Fruit fly (Drosophila melanogaster) whole organism, embryonic: Measurements from ENCODE around the gene TwdlW.

Experiments used
- Bdp1 ChIP-seq: fragments of 200-800 bp; sonication (Bioruptor generic); optimal IDR thresholded peaks from 3 replicates; lab custom pipeline; 2016; ENCODE audit warnings: missing biosample characterization, missing genetic modification characterization
- CG10274 ChIP-seq: fragments of 200-800 bp; sonication (Bioruptor generic); optimal IDR thresholded peaks from 3 replicates; lab custom pipeline; 2017; ENCODE audit warnings: missing biosample characterization, mild to moderate bottlenecking, missing genetic modification characterization
- CG14965 ChIP-seq: fragments of 200-800 bp; sonication (Bioruptor generic); optimal IDR thresholded peaks from 2 replicates; lab custom pipeline; 2016; ENCODE audit warnings: missing biosample characterization, missing genetic modification characterization, borderline replicate concordance
- CG15269 ChIP-seq: fragments of 200-800 bp; sonication (Bioruptor generic); optimal IDR thresholded peaks from 2 replicates; lab custom pipeline; 2018; ENCODE audit warnings: missing biosample characterization, mild to moderate bottlenecking, missing genetic modification characterization, moderate library complexity
- CG1647 ChIP-seq: fragments of 200-800 bp; sonication (Bioruptor generic); optimal IDR thresholded peaks from 3 replicates; lab custom pipeline; 2016; ENCODE audit warnings: missing biosample characterization, missing genetic modification characterization
- CG16779 ChIP-seq: fragments of 200-800 bp; sonication (Bioruptor generic); IDR thresholded peaks from 2 replicates; pipeline ENCODE4 v1.3.6; 2022; ENCODE audit warnings: missing biosample characterization, missing genetic modification characterization
- CG16815 ChIP-seq: fragments of 200-800 bp; sonication (Bioruptor generic); optimal IDR thresholded peaks from 3 replicates; lab custom pipeline; 2017; ENCODE audit warnings: missing biosample characterization, mild to moderate bottlenecking, missing genetic modification characterization
- CG17568 ChIP-seq: fragments of 200-800 bp; sonication (Bioruptor generic); optimal IDR thresholded peaks from 2 replicates; lab custom pipeline; 2018; ENCODE audit warnings: missing biosample characterization, mild to moderate bottlenecking, missing genetic modification characterization, moderate library complexity
- CG2116 ChIP-seq: fragments of 200-800 bp; sonication (Bioruptor generic); optimal IDR thresholded peaks from 3 replicates; lab custom pipeline; 2018; ENCODE audit warnings: missing biosample characterization, mild to moderate bottlenecking, missing genetic modification characterization
- CG3281 ChIP-seq: fragments of 200-800 bp; sonication (Bioruptor generic); optimal IDR thresholded peaks from 3 replicates; lab custom pipeline; 2017; ENCODE audit warnings: missing biosample characterization, mild to moderate bottlenecking, missing genetic modification characterization
- CG3407 ChIP-seq: fragments of 200-800 bp; sonication (Bioruptor generic); optimal IDR thresholded peaks from 2 replicates; lab custom pipeline; 2018; ENCODE audit warnings: missing biosample characterization, mild to moderate bottlenecking, missing genetic modification characterization
- CG34224 ChIP-seq: fragments of 200-800 bp; sonication (Bioruptor generic); IDR thresholded peaks from 3 replicates; pipeline ENCODE4 v1.3.6; 2022; ENCODE audit warnings: missing biosample characterization, missing genetic modification characterization; ENCODE audit not compliant: partially characterized antibody
- CG42726 ChIP-seq: fragments of 200-800 bp; sonication (Bioruptor generic); IDR thresholded peaks from 2 replicates; pipeline ENCODE4 v1.3.6; 2022; ENCODE audit warnings: missing biosample characterization, missing genetic modification characterization; ENCODE audit not compliant: partially characterized antibody
- CG4854 ChIP-seq: fragments of 200-800 bp; sonication (Bioruptor generic); optimal IDR thresholded peaks from 2 replicates; lab custom pipeline; 2016; ENCODE audit warnings: missing biosample characterization, missing genetic modification characterization, inconsistent platforms
- CG6272 ChIP-seq: fragments of 200-800 bp; sonication (Bioruptor generic); IDR thresholded peaks from 2 replicates; pipeline ENCODE4 v1.3.6; 2022; ENCODE audit warnings: missing biosample characterization, missing genetic modification characterization
- CG8359 ChIP-seq: fragments of 200-800 bp; sonication (Bioruptor generic); optimal IDR thresholded peaks from 2 replicates; lab custom pipeline; 2017; ENCODE audit warnings: missing biosample characterization, mild to moderate bottlenecking, missing genetic modification characterization, borderline replicate concordance
- Chrac-16 ChIP-seq: fragments of 200-800 bp; sonication (Bioruptor generic); optimal IDR thresholded peaks from 3 replicates; lab custom pipeline; 2016; ENCODE audit warnings: missing biosample characterization, missing genetic modification characterization
- D19B ChIP-seq: fragments of 200-800 bp; sonication (Bioruptor generic); optimal IDR thresholded peaks from 2 replicates; lab custom pipeline; 2017; ENCODE audit warnings: missing biosample characterization, mild to moderate bottlenecking, missing genetic modification characterization
- E2f2 ChIP-seq: fragments of 200-800 bp; sonication (Bioruptor generic); IDR thresholded peaks from 2 replicates; pipeline ENCODE4 v1.3.6; 2022; ENCODE audit warnings: missing biosample characterization, missing genetic modification characterization
- Ets65A ChIP-seq: fragments of 200-800 bp; sonication (Bioruptor generic); peaks from one replicate; lab custom pipeline; 2016; ENCODE audit warnings: missing biosample characterization, missing genetic modification characterization
- Lpt ChIP-seq: fragments of >200 bp; optimal IDR thresholded peaks from 2 replicates; lab custom pipeline; 2018; ENCODE audit warnings: missing biosample characterization, missing genetic modification characterization
- Max ChIP-seq: fragments of 200-800 bp; sonication (Bioruptor generic); optimal IDR thresholded peaks from 2 replicates; lab custom pipeline; 2016; ENCODE audit warnings: missing biosample characterization, mild to moderate bottlenecking, missing genetic modification characterization
- Med ChIP-seq: fragments of 200-800 bp; sonication (Bioruptor generic); peaks from one replicate; lab custom pipeline; 2016; ENCODE audit warnings: missing biosample characterization, missing genetic modification characterization, mild to moderate bottlenecking, inconsistent platforms, moderate library complexity
- bowl ChIP-seq: fragments of 200-800 bp; sonication (Bioruptor generic); IDR thresholded peaks from 2 replicates; pipeline ENCODE4 v1.3.6; 2022; ENCODE audit warnings: missing biosample characterization, missing genetic modification characterization
- cad ChIP-seq: fragments of >200 bp; optimal IDR thresholded peaks from 2 replicates; lab custom pipeline; 2017; ENCODE audit warnings: missing biosample characterization, missing genetic modification characterization
- chif ChIP-seq, 2 experiments: fragments of 200-800 bp; sonication (Bioruptor generic); optimal IDR thresholded peaks; 3 replicates each; lab custom pipeline; 2016; ENCODE audit warnings: missing biosample characterization in 2 of 2, missing genetic modification characterization in 2 of 2
- cwo ChIP-seq: fragments of 200-800 bp; sonication (Bioruptor generic); optimal IDR thresholded peaks from 3 replicates; lab custom pipeline; 2017; ENCODE audit warnings: missing biosample characterization, missing genetic modification characterization, mild to moderate bottlenecking, moderate library complexity, missing genetic modification reagents
- dm ChIP-seq: fragments of 200-800 bp; sonication (Bioruptor generic); optimal IDR thresholded peaks from 3 replicates; lab custom pipeline; 2016; ENCODE audit warnings: missing biosample characterization, missing genetic modification characterization
- fd96Cb ChIP-seq: fragments of 200-800 bp; sonication (Bioruptor generic); optimal IDR thresholded peaks from 2 replicates; lab custom pipeline; 2018; ENCODE audit warnings: missing biosample characterization, mild to moderate bottlenecking, missing genetic modification characterization, moderate library complexity
- gcm ChIP-seq: fragments of 200-800 bp; sonication (Bioruptor generic); optimal IDR thresholded peaks from 2 replicates; lab custom pipeline; 2019; ENCODE audit warnings: missing biosample characterization, mild to moderate bottlenecking, missing genetic modification characterization, moderate library complexity
- hb ChIP-seq: fragments of 200-800 bp; sonication (Bioruptor generic); IDR thresholded peaks from 3 replicates; pipeline ENCODE4 v1.3.6; 2022; ENCODE audit warnings: missing biosample characterization, missing genetic modification characterization; ENCODE audit not compliant: partially characterized antibody
- lbe ChIP-seq: fragments of 200-800 bp; sonication (Bioruptor generic); optimal IDR thresholded peaks from 2 replicates; lab custom pipeline; 2016; ENCODE audit warnings: missing biosample characterization, mild to moderate bottlenecking, missing genetic modification characterization
- lmd ChIP-seq: fragments of 200-800 bp; sonication (Bioruptor generic); IDR thresholded peaks from 2 replicates; pipeline ENCODE4 v1.3.6; 2022; ENCODE audit warnings: missing biosample characterization, missing genetic modification characterization
- lola ChIP-seq, 3 experiments: fragments of >200 bp in 2 of 3; fragments of 200-800 bp in 1 of 3; sonication (Bioruptor generic) in 1 of 3; optimal IDR thresholded peaks; 2 replicates each; lab custom pipeline; 2017 to 2019; ENCODE audit warnings: missing biosample characterization in 3 of 3, missing genetic modification characterization in 3 of 3, mild to moderate bottlenecking in 1 of 3, moderate library complexity in 1 of 3
- oc ChIP-seq: fragments of 200-800 bp; sonication (Bioruptor generic); optimal IDR thresholded peaks from 2 replicates; lab custom pipeline; 2018; ENCODE audit warnings: missing biosample characterization, mild to moderate bottlenecking, missing genetic modification characterization, moderate library complexity
- repo ChIP-seq: fragments of 200-800 bp; sonication (Bioruptor generic); optimal IDR thresholded peaks from 2 replicates; lab custom pipeline; 2016; ENCODE audit warnings: missing biosample characterization, missing genetic modification characterization
- sd ChIP-seq: fragments of 200-800 bp; sonication (Bioruptor generic); optimal IDR thresholded peaks from 3 replicates; lab custom pipeline; 2018; ENCODE audit warnings: missing biosample characterization, mild to moderate bottlenecking, missing genetic modification characterization, moderate library complexity
- ttk ChIP-seq: fragments of 200-800 bp; sonication (Bioruptor generic); IDR thresholded peaks from 2 replicates; pipeline ENCODE4 v2.1.2; 2022; ENCODE audit warnings: missing biosample characterization, missing genetic modification characterization
- z ChIP-seq: fragments of 200-800 bp; sonication (Bioruptor generic); IDR thresholded peaks from 3 replicates; pipeline ENCODE4 v1.3.6; 2022; ENCODE audit warnings: missing biosample characterization, missing genetic modification characterization

Gene TwdlW

dm6 chr3R:17127912-17128311 is 14.3 kb downstream of the TwdlW start, which contains the start of gene CG31265:
Gene CG31265, plus strand, starts transcription at chr3R:17128212.
- no peak for TF ChIP-seq CG6272
- no peak for TF ChIP-seq CG4854
- no peak for TF ChIP-seq E2f2 (GFP tag; lab: Robert Waterston, UW)
- TF ChIP-seq cad (GFP tag; lab: Kevin White, UChicago), result no peak
- TF ChIP-seq hb (GFP tag; lab: Robert Waterston, UW), result no peak
- TF ChIP-seq CG1647 (GFP tag; lab: Kevin White, UChicago), result no peak
- TF ChIP-seq CG17568 (GFP tag; lab: Kevin White, UChicago), result no peak
- no peak for TF ChIP-seq CG34224 (GFP tag; lab: Robert Waterston, UW)
- no peak for TF ChIP-seq lbe (GFP tag; lab: Kevin White, UChicago)
- no peak for TF ChIP-seq CG16815 (GFP tag; lab: Kevin White, UChicago)
- TF ChIP-seq oc (tag; lab: Kevin White, UChicago), result no peak
- no peak for TF ChIP-seq dm (GFP tag; lab: Kevin White, UChicago)
- TF ChIP-seq Bdp1 (GFP tag; lab: Kevin White, UChicago), result no peak
- TF ChIP-seq lmd (GFP tag; lab: Robert Waterston, UW), result no peak
- no peak for TF ChIP-seq CG10274 (GFP tag; lab: Kevin White, UChicago)

- TF ChIP-seq CG10274 (GFP tag; lab: Kevin White, UChicago), result no peak
- no peak for TF ChIP-seq bowl (GFP tag; lab: Robert Waterston, UW)
- TF ChIP-seq Lpt (GFP tag; lab: Kevin White, UChicago), result no peak
- no peak for TF ChIP-seq chif (GFP tag; optimal IDR thresholded peaks at IDR 0.05; lab: Kevin White, UChicago)
- no peak for TF ChIP-seq lola (GFP tag; optimal IDR thresholded peaks at IDR 0.05; lab: Kevin White, UChicago)
- no peak for TF ChIP-seq CG2116 (GFP tag; lab: Kevin White, UChicago)
- TF ChIP-seq Max, result no peak
- TF ChIP-seq CG14965 (GFP tag; lab: Kevin White, UChicago), result no peak
- TF ChIP-seq CG3281 (GFP tag; lab: Kevin White, UChicago), result no peak
- no peak for TF ChIP-seq Chrac-16 (GFP tag; lab: Kevin White, UChicago)
- no peak for TF ChIP-seq CG3407
- no peak for TF ChIP-seq CG42726 (GFP tag; lab: Robert Waterston, UW)
- TF ChIP-seq D19B (GFP tag; lab: Kevin White, UChicago), result no peak
- TF ChIP-seq ttk (GFP tag; lab: Robert Waterston, UW), result no peak
- TF ChIP-seq gcm (GFP tag; lab: Kevin White, UChicago), result no peak
- no peak for TF ChIP-seq repo
- no peak for TF ChIP-seq fd96Cb
- no peak for TF ChIP-seq CG16779 (GFP tag; lab: Robert Waterston, UW)
These were observed 15.4 kb downstream of the TwdlW start, which contains the start of the genes CG17477 and CG31269 for dm6 chr3R:17126838-17127237. Gene CG17477, minus strand, starts transcription at chr3R:17126938. Gene CG31269, plus strand, starts transcription at chr3R:17127126.

dm6 chr3R:17125339-17126044 is 16.7 kb downstream of the TwdlW start, which contains the start of gene cher:
Gene cher, minus strand, starts transcription at chr3R:17125389.
- TF ChIP-seq CG15269 (tag; lab: Kevin White, UChicago) (no peak), cwo (GFP tag; lab: Kevin White, UChicago) (peak; percentile 30), Ets65A (GFP tag; lab: Kevin White, UChicago) (peak; percentile 47), sd (tag; lab: Kevin White, UChicago) (peak; percentile 53), z (no peak), CG8359 (GFP tag; lab: Kevin White, UChicago) (peak; percentile 97), Med (GFP tag; lab: Kevin White, UChicago) (peak; percentile 61)
